Worm (Caenorhabditis elegans): Measurements from ENCODE around the gene T04A8.7.

ce11 chrIII:4649363-4649768 is 45.8 kb upstream of the T04A8.7 start:
- peak; percentile 93 for TF ChIP-seq nhr-6 (tag; optimal IDR thresholded peaks at IDR 0.05)
- TF ChIP-seq lin-38 (GFP tag; IDR thresholded peaks at IDR 0.05): peak; percentile 90
- TF ChIP-seq jun-1 (tag; optimal IDR thresholded peaks at IDR 0.05): peak; percentile 72
- no peak for TF ChIP-seq ceh-82 (tag; optimal IDR thresholded peaks at IDR 0.05)
- TF ChIP-seq lin-39 (tag; optimal IDR thresholded peaks at IDR 0.05): no peak

Measured in whole organism, L4 larva.